Worm (Caenorhabditis elegans): ENCODE measurements around the gene nrfl-1.

Gene nrfl-1

ce11 chrIV:9090538-9091195 is 28.2 kb upstream of the nrfl-1 start:
- TF ChIP-seq T22C8.4 (GFP tag; IDR thresholded peaks at IDR 0.05) (no peak), klf-2 (GFP tag; conservative IDR thresholded peaks at IDR 0.05) (no peak), ztf-23 (GFP tag; IDR thresholded peaks at IDR 0.05) (no peak), ztf-29 (GFP tag; IDR thresholded peaks at IDR 0.05) (no peak), tab-1 (GFP tag; IDR thresholded peaks at IDR 0.05) (no peak), ref-1 (GFP tag; conservative IDR thresholded peaks at IDR 0.05) (no peak), med-1 (GFP tag; optimal IDR thresholded peaks at IDR 0.05; ENCODE audit: insufficient read depth) (no peak), cog-1 (tag; optimal IDR thresholded peaks at IDR 0.05) (no peak), flt-1 (GFP tag; IDR thresholded peaks at IDR 0.05) (no peak)

DNA sequence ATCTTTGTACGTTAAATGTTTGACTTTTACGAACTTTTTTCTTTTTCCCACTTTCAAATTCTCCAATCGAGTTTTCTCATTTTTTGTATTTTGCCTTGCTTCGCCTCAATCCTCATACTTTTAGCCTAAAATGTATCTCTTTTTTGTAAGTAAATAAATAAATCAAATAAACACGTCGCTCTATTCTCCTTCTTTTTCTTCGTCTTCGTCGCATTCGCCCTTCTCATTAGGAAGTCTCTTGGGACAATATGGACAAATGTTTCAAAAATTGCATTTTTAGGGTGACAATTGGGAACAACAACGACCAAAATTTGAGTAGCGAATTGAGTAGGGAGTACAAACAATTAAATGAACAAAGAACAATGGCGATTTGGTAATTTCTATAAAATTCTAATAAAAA is 26.9 kb upstream of the nrfl-1 start:
- TF ChIP-seq flt-1 (GFP tag; IDR thresholded peaks at IDR 0.05) (no peak), tab-1 (GFP tag; IDR thresholded peaks at IDR 0.05) (no peak), klf-2 (GFP tag; conservative IDR thresholded peaks at IDR 0.05) (no peak), ztf-23 (GFP tag; IDR thresholded peaks at IDR 0.05) (no peak), cog-1 (tag; optimal IDR thresholded peaks at IDR 0.05) (no peak), ztf-29 (GFP tag; IDR thresholded peaks at IDR 0.05) (no peak), T22C8.4 (GFP tag; IDR thresholded peaks at IDR 0.05) (no peak), med-1 (GFP tag; optimal IDR thresholded peaks at IDR 0.05; ENCODE audit: insufficient read depth) (no peak)

DNA sequence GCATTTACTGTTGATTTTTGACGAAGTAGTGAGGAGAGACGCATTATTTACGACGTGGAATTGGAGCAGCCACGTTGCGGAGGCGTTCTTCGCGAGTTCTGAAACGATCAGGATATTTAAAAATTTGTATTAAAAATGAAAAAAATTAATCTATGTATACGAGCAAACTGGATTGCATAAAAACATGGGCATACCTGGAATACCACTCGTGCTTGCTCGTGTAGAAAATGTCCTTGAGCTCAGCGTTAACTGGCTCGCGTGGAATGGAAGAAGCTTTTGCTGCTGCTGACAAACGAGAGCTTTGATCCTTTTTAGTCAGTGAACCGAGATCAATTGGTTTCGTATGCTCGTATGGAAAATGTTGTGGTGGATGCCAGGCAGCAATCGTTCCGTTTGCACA is 25.0 kb upstream of the nrfl-1 start, which contains the start of gene lpl-1:
Gene lpl-1 (minus strand): TSS at position 101 of the 400 bp plus-strand sequence.
- TF ChIP-seq flt-1 (GFP tag; IDR thresholded peaks at IDR 0.05) (no peak), T22C8.4 (GFP tag; IDR thresholded peaks at IDR 0.05) (no peak), ref-1 (GFP tag; conservative IDR thresholded peaks at IDR 0.05) (no peak), tab-1 (GFP tag; IDR thresholded peaks at IDR 0.05) (no peak), klf-2 (GFP tag; conservative IDR thresholded peaks at IDR 0.05) (no peak), med-1 (GFP tag; optimal IDR thresholded peaks at IDR 0.05; ENCODE audit: insufficient read depth) (no peak), ztf-29 (GFP tag; IDR thresholded peaks at IDR 0.05) (no peak), cog-1 (tag; optimal IDR thresholded peaks at IDR 0.05) (no peak), ztf-23 (GFP tag; IDR thresholded peaks at IDR 0.05) (no peak)

ce11 chrIV:9094356-9094755 is 24.5 kb upstream of the nrfl-1 start, which contains the start of gene mrpl-42:
mrpl-42 (minus strand) TSS chrIV:9094456.
- TF ChIP-seq med-1 (GFP tag; optimal IDR thresholded peaks at IDR 0.05; ENCODE audit: insufficient read depth) = no peak
- no peak for TF ChIP-seq cog-1 (tag; optimal IDR thresholded peaks at IDR 0.05)
- TF ChIP-seq T22C8.4 (GFP tag; IDR thresholded peaks at IDR 0.05) = no peak
- TF ChIP-seq flt-1 (GFP tag; IDR thresholded peaks at IDR 0.05) = no peak
- TF ChIP-seq klf-2 (GFP tag; conservative IDR thresholded peaks at IDR 0.05) = no peak
- TF ChIP-seq ztf-29 (GFP tag; IDR thresholded peaks at IDR 0.05) = no peak
- TF ChIP-seq tab-1 (GFP tag; IDR thresholded peaks at IDR 0.05) = no peak
- TF ChIP-seq ref-1 (GFP tag; conservative IDR thresholded peaks at IDR 0.05) = no peak
- TF ChIP-seq ztf-23 (GFP tag; IDR thresholded peaks at IDR 0.05) = no peak

DNA sequence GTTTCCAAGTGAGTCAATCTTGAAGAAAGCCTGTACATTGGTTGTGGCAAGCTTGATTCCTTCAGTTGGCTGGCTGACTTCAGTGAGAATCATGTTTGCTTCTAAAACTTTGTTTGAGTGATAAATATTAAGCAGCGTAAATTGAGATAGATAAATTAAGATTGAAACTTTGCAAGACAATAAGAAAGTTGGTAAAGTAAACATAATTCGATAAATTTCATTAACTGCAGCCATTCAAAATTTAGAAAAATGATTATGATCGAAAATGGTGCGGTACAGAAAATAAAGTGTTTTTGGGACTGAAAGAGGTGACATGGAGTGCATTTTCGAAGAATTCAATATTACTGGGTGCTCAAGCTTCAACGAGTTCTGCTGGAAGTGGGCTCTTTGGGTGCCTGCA is 23.3 kb upstream of the nrfl-1 start, which contains the start of gene icln-1:
Gene icln-1 (minus strand): TSS at position 101 of the 400 bp plus-strand sequence.
- no peak for TF ChIP-seq ref-1 (GFP tag; conservative IDR thresholded peaks at IDR 0.05)
- TF ChIP-seq cog-1 (tag; optimal IDR thresholded peaks at IDR 0.05) = no peak
- no peak for TF ChIP-seq T22C8.4 (GFP tag; IDR thresholded peaks at IDR 0.05)
- no peak for TF ChIP-seq med-1 (GFP tag; optimal IDR thresholded peaks at IDR 0.05; ENCODE audit: insufficient read depth)
- no peak for TF ChIP-seq ztf-23 (GFP tag; IDR thresholded peaks at IDR 0.05)
- no peak for TF ChIP-seq ztf-29 (GFP tag; IDR thresholded peaks at IDR 0.05)
- no peak for TF ChIP-seq klf-2 (GFP tag; conservative IDR thresholded peaks at IDR 0.05)
- no peak for TF ChIP-seq tab-1 (GFP tag; IDR thresholded peaks at IDR 0.05)
- no peak for TF ChIP-seq flt-1 (GFP tag; IDR thresholded peaks at IDR 0.05)

- TF ChIP-seq T22C8.4 (GFP tag; IDR thresholded peaks at IDR 0.05) (no peak), tab-1 (GFP tag; IDR thresholded peaks at IDR 0.05) (no peak), ref-1 (GFP tag; conservative IDR thresholded peaks at IDR 0.05) (no peak), ztf-23 (GFP tag; IDR thresholded peaks at IDR 0.05) (no peak), cog-1 (tag; optimal IDR thresholded peaks at IDR 0.05) (no peak), med-1 (GFP tag; optimal IDR thresholded peaks at IDR 0.05; ENCODE audit: insufficient read depth) (no peak), klf-2 (GFP tag; conservative IDR thresholded peaks at IDR 0.05) (no peak), flt-1 (GFP tag; IDR thresholded peaks at IDR 0.05) (no peak), ztf-29 (GFP tag; IDR thresholded peaks at IDR 0.05) (no peak)
These were observed 22.6 kb upstream of the nrfl-1 start, which contains the start of the genes znf-706 and cpna-3 for ce11 chrIV:9096160-9096879. znf-706 (minus strand) TSS chrIV:9096231. cpna-3 (plus strand) TSS chrIV:9096842.

DNA sequence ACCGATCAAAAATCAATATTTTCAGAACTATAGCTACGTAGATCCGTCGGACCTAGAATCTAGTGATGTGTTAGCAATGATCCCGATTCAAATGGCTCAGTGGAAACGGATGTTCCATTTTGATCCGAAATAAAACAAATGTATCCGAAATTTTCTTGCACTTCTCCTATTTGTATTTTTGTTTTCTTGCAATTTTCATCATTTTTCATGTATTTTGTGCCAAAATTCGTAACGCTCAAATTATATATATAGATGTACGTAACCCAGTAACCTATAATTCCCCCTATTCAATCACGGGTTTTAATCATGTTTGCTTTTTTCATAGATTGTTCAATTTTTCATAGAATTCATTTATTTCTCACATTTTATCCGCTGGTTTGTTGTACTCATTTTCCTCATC is 19.9 kb upstream of the nrfl-1 start, which contains the start of gene gldi-10:
Gene gldi-10 (plus strand): TSS at position 301 of the 400 bp plus-strand sequence.
- TF ChIP-seq ref-1 (GFP tag; conservative IDR thresholded peaks at IDR 0.05) = no peak
- TF ChIP-seq flt-1 (GFP tag; IDR thresholded peaks at IDR 0.05) = no peak
- no peak for TF ChIP-seq cog-1 (tag; optimal IDR thresholded peaks at IDR 0.05)
- no peak for TF ChIP-seq ztf-23 (GFP tag; IDR thresholded peaks at IDR 0.05)
- no peak for TF ChIP-seq ztf-29 (GFP tag; IDR thresholded peaks at IDR 0.05)
- TF ChIP-seq T22C8.4 (GFP tag; IDR thresholded peaks at IDR 0.05) = no peak
- no peak for TF ChIP-seq med-1 (GFP tag; optimal IDR thresholded peaks at IDR 0.05; ENCODE audit: insufficient read depth)
- no peak for TF ChIP-seq tab-1 (GFP tag; IDR thresholded peaks at IDR 0.05)
- no peak for TF ChIP-seq klf-2 (GFP tag; conservative IDR thresholded peaks at IDR 0.05)

DNA sequence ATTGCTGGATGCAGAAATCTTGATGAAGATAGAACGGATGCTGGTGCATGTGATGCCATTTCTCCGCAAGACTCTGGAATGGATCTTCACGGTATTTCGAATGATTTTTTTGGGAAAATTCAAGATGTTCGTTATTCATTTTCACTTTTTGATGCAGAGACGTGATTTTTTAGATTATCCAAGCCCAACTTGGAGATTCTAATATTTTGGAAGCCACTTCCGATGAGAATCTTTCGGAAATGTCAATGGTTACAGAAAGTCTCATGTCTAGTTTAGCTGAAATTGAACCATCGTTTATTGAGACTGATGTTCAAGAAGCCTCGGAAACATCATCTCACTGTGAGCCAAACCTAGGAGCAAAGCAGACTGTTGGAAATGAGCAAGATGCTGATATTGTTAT is 18.1 kb upstream of the nrfl-1 start:
- TF ChIP-seq ref-1 (GFP tag; conservative IDR thresholded peaks at IDR 0.05) (no peak), cog-1 (tag; optimal IDR thresholded peaks at IDR 0.05) (no peak), ztf-29 (GFP tag; IDR thresholded peaks at IDR 0.05) (no peak), klf-2 (GFP tag; conservative IDR thresholded peaks at IDR 0.05) (no peak), T22C8.4 (GFP tag; IDR thresholded peaks at IDR 0.05) (no peak), ztf-23 (GFP tag; IDR thresholded peaks at IDR 0.05) (no peak), tab-1 (GFP tag; IDR thresholded peaks at IDR 0.05) (no peak), flt-1 (GFP tag; IDR thresholded peaks at IDR 0.05) (no peak), med-1 (GFP tag; optimal IDR thresholded peaks at IDR 0.05; ENCODE audit: insufficient read depth) (no peak)

Measured in whole organism, midembryonic.